Fruit fly (Drosophila melanogaster): Measurements from ENCODE around the gene CG18273.
A peak's percentile ranks its signal among the peaks of the same experiment; 100 is the strongest.

CG18273 gene

dm6 chrX:523179-523851 lies 35.9 kb upstream of the CG18273 start, which contains the start of gene elav (continued):
- peak; percentile 98 for TF ChIP-seq esg (GFP tag; conservative IDR thresholded peaks at IDR 0.05)
- peak; percentile 99 for TF ChIP-seq PHDP (tag; optimal IDR thresholded peaks at IDR 0.05)
- TF ChIP-seq danr (GFP tag; IDR thresholded peaks at IDR 0.05), result peak; percentile 97
- TF ChIP-seq mld (GFP tag; IDR thresholded peaks at IDR 0.05; ENCODE audit: partially characterized antibody), result no peak
- peak; percentile 93 for TF ChIP-seq Doc2 (GFP tag; IDR thresholded peaks at IDR 0.05)
- TF ChIP-seq bsh (GFP tag; optimal IDR thresholded peaks at IDR 0.05), result peak; percentile 95 to 99
- TF ChIP-seq Vsx1 (GFP tag; optimal IDR thresholded peaks at IDR 0.05), result peak; percentile 97
- TF ChIP-seq Sry-β (GFP tag; optimal IDR thresholded peaks at IDR 0.05), result peak; percentile 61
- TF ChIP-seq az2 (GFP tag; optimal IDR thresholded peaks at IDR 0.05), result peak; percentile 99
- peak; percentile 99 for TF ChIP-seq tin (GFP tag; optimal IDR thresholded peaks at IDR 0.05)
- TF ChIP-seq CG16813 (GFP tag; IDR thresholded peaks at IDR 0.05; ENCODE audit: partially characterized antibody), result no peak
- peak; percentile 98 for TF ChIP-seq Mad (GFP tag; optimal IDR thresholded peaks at IDR 0.05)
- TF ChIP-seq hth (optimal IDR thresholded peaks at IDR 0.05), result no peak
- TF ChIP-seq Ada2b (GFP tag; IDR thresholded peaks at IDR 0.05), result peak; percentile 98
- peak; percentile 95 for TF ChIP-seq Dip3 (GFP tag; optimal IDR thresholded peaks at IDR 0.05)
- peak; percentile 98 for TF ChIP-seq CG11247 (GFP tag; IDR thresholded peaks at IDR 0.05)
- TF ChIP-seq CG10209 (GFP tag; optimal IDR thresholded peaks at IDR 0.05), result peak; percentile 99
- TF ChIP-seq Optix (GFP tag; IDR thresholded peaks at IDR 0.05), result peak; percentile 97
- peak; percentile 88 for TF ChIP-seq Deaf1 (tag; optimal IDR thresholded peaks at IDR 0.05)
- peak; percentile 99 for TF ChIP-seq kni (GFP tag; optimal IDR thresholded peaks at IDR 0.05)
- TF ChIP-seq NfI (GFP tag; optimal IDR thresholded peaks at IDR 0.05), result peak; percentile 99
- peak; percentile 98 for TF ChIP-seq nerfin-1 (tag; optimal IDR thresholded peaks at IDR 0.05)
- peak; percentile 100 for TF ChIP-seq Fer1 (GFP tag; optimal IDR thresholded peaks at IDR 0.05)
- peak; percentile 89 for TF ChIP-seq Kr (GFP tag; optimal IDR thresholded peaks at IDR 0.05)
- peak; percentile 95 for TF ChIP-seq psq (GFP tag; optimal IDR thresholded peaks at IDR 0.05)
- TF ChIP-seq Fer2 (tag; optimal IDR thresholded peaks at IDR 0.05), result peak; percentile 98
- TF ChIP-seq cato (GFP tag; optimal IDR thresholded peaks at IDR 0.05; ENCODE audit: borderline replicate concordance), result peak; percentile 97
- peak; percentile 98 for TF ChIP-seq CG34422 (GFP tag; IDR thresholded peaks at IDR 0.05)
- TF ChIP-seq CG12155 (GFP tag; optimal IDR thresholded peaks at IDR 0.05), result peak; percentile 97
- TF ChIP-seq eve (GFP tag; optimal IDR thresholded peaks at IDR 0.05), result peak in 1 of 2 experiments; percentile 80
- peak; percentile 99 for TF ChIP-seq Hmr (GFP tag; optimal IDR thresholded peaks at IDR 0.05)
- TF ChIP-seq CG10274 (GFP tag; optimal IDR thresholded peaks at IDR 0.05), result peak; percentile 92
- peak; percentile 92 for TF ChIP-seq CG8359 (GFP tag; optimal IDR thresholded peaks at IDR 0.05; ENCODE audit: borderline replicate concordance)
- peak; percentile 99 for TF ChIP-seq CG1529 (GFP tag; optimal IDR thresholded peaks at IDR 0.05)
- peak; percentile 95 for TF ChIP-seq crc (GFP tag; optimal IDR thresholded peaks at IDR 0.05)
- TF ChIP-seq sd (tag; optimal IDR thresholded peaks at IDR 0.05), result peak; percentile 94
- peak; percentile 96 to 97 for TF ChIP-seq Trl (optimal IDR thresholded peaks at IDR 0.05)
- peak; percentile 97 for TF ChIP-seq Trl (GFP tag; optimal IDR thresholded peaks at IDR 0.05)
- TF ChIP-seq nmo (GFP tag; optimal IDR thresholded peaks at IDR 0.05), result peak; percentile 99
- TF ChIP-seq dan (GFP tag; IDR thresholded peaks at IDR 0.05), result peak; percentile 93
- TF ChIP-seq CG17568 (GFP tag; optimal IDR thresholded peaks at IDR 0.05), result peak; percentile 98
- TF ChIP-seq CG1647 (GFP tag; optimal IDR thresholded peaks at IDR 0.05), result peak; percentile 96
- no peak for TF ChIP-seq br (optimal IDR thresholded peaks at IDR 0.05)
- TF ChIP-seq D19A (tag; optimal IDR thresholded peaks at IDR 0.05), result peak; percentile 97
- peak; percentile 97 for TF ChIP-seq Max (GFP tag; optimal IDR thresholded peaks at IDR 0.05)
- peak; percentile 91 for TF ChIP-seq dimm (GFP tag; IDR thresholded peaks at IDR 0.05)
- peak; percentile 97 for TF ChIP-seq salm (tag; optimal IDR thresholded peaks at IDR 0.05)
- no peak for TF ChIP-seq sc (optimal IDR thresholded peaks at IDR 0.05)
- peak; percentile 97 for TF ChIP-seq sc (GFP tag; optimal IDR thresholded peaks at IDR 0.05)
- peak; percentile 83 for TF ChIP-seq CG15073 (GFP tag; optimal IDR thresholded peaks at IDR 0.05)

All from whole organism, embryonic.